Worm (Caenorhabditis elegans) whole organism, L3 larva: ENCODE data around the gene pals-34.

Source experiments
- ceh-28 ChIP-seq: fragments of 150-350 bp; optimal IDR thresholded peaks from 2 replicates; lab custom pipeline; 2014; ENCODE audit warnings: missing biosample characterization, missing genetic modification reagents, missing genetic modification characterization
- ceh-82 ChIP-seq: fragments of 150-350 bp; optimal IDR thresholded peaks from 2 replicates; lab custom pipeline; 2014; ENCODE audit warnings: missing biosample characterization, missing genetic modification characterization
- ceh-9 ChIP-seq: sonication (generic microtip); optimal IDR thresholded peaks from 2 replicates; lab custom pipeline; 2018; ENCODE audit warnings: missing biosample characterization, missing genetic modification characterization
- elt-1 ChIP-seq: fragments of 150-350 bp; optimal IDR thresholded peaks from 2 replicates; lab custom pipeline; 2014; ENCODE audit warnings: missing biosample characterization, missing genetic modification characterization
- elt-2 ChIP-seq: sonication (generic microtip); optimal IDR thresholded peaks from 2 replicates; lab custom pipeline; 2016; ENCODE audit warnings: missing genetic modification reagents, mild to moderate bottlenecking, missing genetic modification characterization, missing compliant biosample characterization
- elt-3 ChIP-seq, 3 experiments: fragments of 150-350 bp in 1 of 3; sonication (generic microtip) in 2 of 3; optimal IDR thresholded peaks; 2 replicates in 2 of 3; 4 replicates in 1 of 3; lab custom pipeline; 2014 to 2017; ENCODE audit warnings: missing biosample characterization in 3 of 3, missing genetic modification characterization in 3 of 3
- fkh-10 ChIP-seq: sonication (generic microtip); optimal IDR thresholded peaks from 2 replicates; lab custom pipeline; 2017; ENCODE audit warnings: missing biosample characterization, missing genetic modification reagents, missing genetic modification characterization
- fkh-2 ChIP-seq: fragments of 150-350 bp; optimal IDR thresholded peaks from 2 replicates; lab custom pipeline; 2014; ENCODE audit warnings: missing biosample characterization, missing genetic modification reagents, missing genetic modification characterization
- fos-1 ChIP-seq: fragments of 150-350 bp; optimal IDR thresholded peaks from 2 replicates; lab custom pipeline; 2014; ENCODE audit warnings: missing biosample characterization, missing genetic modification characterization
- hmg-11 ChIP-seq: sonication (generic microtip); optimal IDR thresholded peaks from 2 replicates; lab custom pipeline; 2016; ENCODE audit warnings: missing genetic modification characterization, missing compliant biosample characterization
- jun-1 ChIP-seq: fragments of 150-350 bp; optimal IDR thresholded peaks from 2 replicates; lab custom pipeline; 2014; ENCODE audit warnings: missing biosample characterization, missing genetic modification reagents, missing genetic modification characterization
- lin-15B ChIP-seq: fragments of 150-350 bp; optimal IDR thresholded peaks from 2 replicates; lab custom pipeline; 2014; ENCODE audit warnings: missing biosample characterization, missing genetic modification characterization
- lin-39 ChIP-seq: fragments of 150-350 bp; optimal IDR thresholded peaks from 2 replicates; lab custom pipeline; 2018; ENCODE audit warnings: missing biosample characterization, missing genetic modification reagents, missing genetic modification characterization
- lsy-12 ChIP-seq: sonication (generic microtip); optimal IDR thresholded peaks from 2 replicates; lab custom pipeline; 2016; ENCODE audit warnings: mild to moderate bottlenecking, missing genetic modification characterization, missing compliant biosample characterization
- mdl-1 ChIP-seq: fragments of 150-350 bp; optimal IDR thresholded peaks from 2 replicates; lab custom pipeline; 2014; ENCODE audit warnings: missing biosample characterization, missing genetic modification characterization
- mml-1 ChIP-seq: fragments of 150-350 bp; sonication (generic microtip); optimal IDR thresholded peaks from 3 replicates; lab custom pipeline; 2014; ENCODE audit warnings: missing biosample characterization, missing genetic modification characterization
- nhr-11 ChIP-seq: fragments of 150-350 bp; optimal IDR thresholded peaks from 2 replicates; lab custom pipeline; 2014; ENCODE audit warnings: missing biosample characterization, missing genetic modification characterization
- nhr-12 ChIP-seq: fragments of 150-350 bp; optimal IDR thresholded peaks from 2 replicates; lab custom pipeline; 2014; ENCODE audit warnings: missing biosample characterization, missing genetic modification characterization
- nhr-23 ChIP-seq: fragments of 150-350 bp; optimal IDR thresholded peaks from 2 replicates; lab custom pipeline; 2014; ENCODE audit warnings: missing biosample characterization, missing genetic modification reagents, missing genetic modification characterization
- nhr-237 ChIP-seq: fragments of 150-350 bp; optimal IDR thresholded peaks from 2 replicates; lab custom pipeline; 2014; ENCODE audit warnings: missing biosample characterization, missing genetic modification characterization
- nhr-28 ChIP-seq: fragments of 150-350 bp; optimal IDR thresholded peaks from 2 replicates; lab custom pipeline; 2014; ENCODE audit warnings: missing biosample characterization, missing genetic modification characterization
- nhr-43 ChIP-seq: sonication (generic microtip); optimal IDR thresholded peaks from 2 replicates; lab custom pipeline; 2016; ENCODE audit warnings: mild to moderate bottlenecking, missing genetic modification characterization, missing compliant biosample characterization; ENCODE audit not compliant: poor library complexity, severe bottlenecking
- nhr-77 ChIP-seq: fragments of 150-350 bp; optimal IDR thresholded peaks from 2 replicates; lab custom pipeline; 2014; ENCODE audit warnings: missing biosample characterization, missing genetic modification characterization
- pha-4 ChIP-seq: fragments of 150-350 bp; optimal IDR thresholded peaks from 2 replicates; lab custom pipeline; 2014; ENCODE audit warnings: missing biosample characterization, missing genetic modification reagents, missing genetic modification characterization
- pqm-1 ChIP-seq: fragments of 150-350 bp; optimal IDR thresholded peaks from 2 replicates; lab custom pipeline; 2017; ENCODE audit warnings: missing biosample characterization, missing genetic modification characterization, inconsistent platforms
- sea-2 ChIP-seq: fragments of 150-350 bp; sonication (generic microtip); optimal IDR thresholded peaks from 4 replicates; lab custom pipeline; 2014; ENCODE audit warnings: missing biosample characterization, missing genetic modification reagents, missing genetic modification characterization
- skn-1 ChIP-seq: fragments of 150-350 bp; optimal IDR thresholded peaks from 2 replicates; lab custom pipeline; 2014; ENCODE audit warnings: missing biosample characterization, missing genetic modification characterization
- snpc-4 ChIP-seq: fragments of 150-350 bp; optimal IDR thresholded peaks from 2 replicates; lab custom pipeline; 2014; ENCODE audit warnings: missing biosample characterization, missing genetic modification characterization
- tbx-2 ChIP-seq: sonication (generic microtip); optimal IDR thresholded peaks from 2 replicates; lab custom pipeline; 2016; ENCODE audit warnings: mild to moderate bottlenecking, missing genetic modification characterization, missing compliant biosample characterization
- zag-1 ChIP-seq: fragments of 150-350 bp; optimal IDR thresholded peaks from 2 replicates; lab custom pipeline; 2014; ENCODE audit warnings: missing biosample characterization, missing genetic modification characterization
- ztf-11 ChIP-seq: fragments of 150-350 bp; optimal IDR thresholded peaks from 2 replicates; lab custom pipeline; 2014; ENCODE audit warnings: missing biosample characterization, missing genetic modification characterization

The pals-34 gene

ce11 chrV:7971376-7971775 lies 15.1 kb upstream of the pals-34 start:
- TF ChIP-seq ceh-28 (tag; lab: Kevin White, UChicago) (no peak), nhr-28 (no peak), ceh-82 (tag; lab: Kevin White, UChicago) (no peak)

ce11 chrV:7970519-7970918 lies 14.2 kb upstream of the pals-34 start:
- TF ChIP-seq mdl-1 (tag; lab: Kevin White, UChicago) (no peak), elt-1 (tag; lab: Kevin White, UChicago) (no peak), lsy-12 (tag; lab: Kevin White, UChicago) (no peak), nhr-23 (tag; lab: Kevin White, UChicago) (no peak)
- TF ChIP-seq, all 47 proteins: peak for 0

- TF ChIP-seq fos-1 (tag; lab: Kevin White, UChicago): no peak
- no peak for TF ChIP-seq mdl-1 (tag; lab: Kevin White, UChicago)
- peak; percentile 13 for TF ChIP-seq ceh-28 (tag; lab: Kevin White, UChicago)
- TF ChIP-seq, all 47 proteins: peak for 1
These were observed 12.8 kb upstream of the pals-34 start, which contains the start of gene che-7 for ce11 chrV:7969107-7969506. che-7 (minus strand) TSS chrV:7969207.

ce11 chrV:7964429-7964828 lies 8.1 kb upstream of the pals-34 start:
- TF ChIP-seq nhr-12 (tag; lab: Kevin White, UChicago) (no peak), fos-1 (tag; lab: Kevin White, UChicago) (no peak), pqm-1 (tag; lab: Kevin White, UChicago) (no peak), elt-2 (tag; lab: Kevin White, UChicago) (no peak), fkh-10 (GFP tag; lab: Kevin White, UChicago) (no peak), jun-1 (tag; lab: Kevin White, UChicago) (no peak), zag-1 (no peak), hmg-11 (tag; lab: Kevin White, UChicago) (no peak), ceh-9 (no peak), tbx-2 (no peak), elt-1 (tag; lab: Kevin White, UChicago) (no peak)

ce11 chrV:7958740-7959320 lies 2.5 kb upstream of the pals-34 start, which contains the start of the genes clec-217 and F26D11.2:
clec-217 (minus strand) TSS chrV:7958840.
F26D11.2 (plus strand) TSS chrV:7959270.
- no peak for TF ChIP-seq skn-1
- no peak for TF ChIP-seq mml-1 (tag; lab: Kevin White, UChicago)

- TF ChIP-seq elt-1 (tag; lab: Kevin White, UChicago) (no peak), nhr-77 (tag; lab: Kevin White, UChicago) (no peak), nhr-237 (no peak), nhr-11 (tag; lab: Kevin White, UChicago) (no peak), skn-1 (no peak), pha-4 (peak; percentile 76), ztf-11 (tag; lab: Kevin White, UChicago) (no peak), pqm-1 (tag; lab: Kevin White, UChicago) (peak; percentile 6), ceh-9 (no peak), zag-1 (no peak), lin-15B (peak; percentile 9), snpc-4 (tag; lab: Kevin White, UChicago) (peak; percentile 4), fkh-2 (tag; lab: Kevin White, UChicago) (no peak)
These were observed 1.1 kb downstream of the pals-34 start, which contains the start of gene F26D11.12 for ce11 chrV:7955168-7955567. F26D11.12 (minus strand) TSS chrV:7955312.

ce11 chrV:7954552-7954951 lies 1.7 kb downstream of the pals-34 start, which contains the start of gene F26D11.13:
F26D11.13 (minus strand) TSS chrV:7954652.
- no peak for TF ChIP-seq lin-39 (tag; lab: Kevin White, UChicago)
- TF ChIP-seq nhr-28: no peak
- TF ChIP-seq tbx-2: no peak
- TF ChIP-seq elt-3 (tag; optimal IDR thresholded peaks at IDR 0.05; lab: Kevin White, UChicago): no peak
- no peak for TF ChIP-seq nhr-43
- TF ChIP-seq fkh-10 (GFP tag; lab: Kevin White, UChicago): no peak
- no peak for TF ChIP-seq nhr-11 (tag; lab: Kevin White, UChicago)
- no peak for TF ChIP-seq nhr-23 (tag; lab: Kevin White, UChicago)
- no peak for TF ChIP-seq sea-2 (GFP tag; lab: Kevin White, UChicago)
- no peak for TF ChIP-seq ceh-28 (tag; lab: Kevin White, UChicago)
- TF ChIP-seq mdl-1 (tag; lab: Kevin White, UChicago): no peak
- no peak for TF ChIP-seq nhr-77 (tag; lab: Kevin White, UChicago)
- TF ChIP-seq, all 47 proteins: peak for 0
